Fruit fly (Drosophila melanogaster) whole organism, embryonic: ENCODE results near the gene scrib.

Experiments
- ATbp ChIP-seq: fragments of 200-800 bp; sonication (Bioruptor generic); optimal IDR thresholded peaks from 2 replicates; lab custom pipeline; 2017; ENCODE audit warnings: missing biosample characterization, mild to moderate bottlenecking, missing genetic modification characterization, missing genetic modification reagents
- Asciz ChIP-seq: fragments of 200-800 bp; sonication (Bioruptor generic); optimal IDR thresholded peaks from 2 replicates; lab custom pipeline; 2017; ENCODE audit warnings: missing biosample characterization, mild to moderate bottlenecking, missing genetic modification characterization, missing genetic modification reagents
- Blimp-1 ChIP-seq: fragments of 200-800 bp; sonication (Bioruptor generic); optimal IDR thresholded peaks from 3 replicates; lab custom pipeline; 2018; ENCODE audit warnings: missing biosample characterization, missing genetic modification characterization, mild to moderate bottlenecking, moderate library complexity, missing genetic modification reagents
- CG10543 ChIP-seq: fragments of 200-800 bp; sonication (Bioruptor generic); optimal IDR thresholded peaks from 3 replicates; lab custom pipeline; 2017; ENCODE audit warnings: missing biosample characterization, mild to moderate bottlenecking, missing genetic modification characterization, moderate library complexity
- CG12391 ChIP-seq: fragments of 200-800 bp; sonication (Bioruptor generic); optimal IDR thresholded peaks from 3 replicates; lab custom pipeline; 2018; ENCODE audit warnings: missing biosample characterization, mild to moderate bottlenecking, missing genetic modification characterization, moderate library complexity
- CG12769 ChIP-seq: fragments of 200-800 bp; sonication (Bioruptor generic); optimal IDR thresholded peaks from 2 replicates; lab custom pipeline; 2019; ENCODE audit warnings: missing biosample characterization, mild to moderate bottlenecking, missing genetic modification characterization, moderate library complexity
- CG13775 ChIP-seq: fragments of 200-800 bp; sonication (Bioruptor generic); optimal IDR thresholded peaks from 3 replicates; lab custom pipeline; 2017; ENCODE audit warnings: missing biosample characterization, mild to moderate bottlenecking, missing genetic modification characterization
- CG1603 ChIP-seq: fragments of 200-800 bp; sonication (Bioruptor generic); optimal IDR thresholded peaks from 2 replicates; lab custom pipeline; 2019; ENCODE audit warnings: missing biosample characterization, mild to moderate bottlenecking, missing genetic modification characterization, moderate library complexity
- CG1647 ChIP-seq: fragments of 200-800 bp; sonication (Bioruptor generic); optimal IDR thresholded peaks from 3 replicates; lab custom pipeline; 2016; ENCODE audit warnings: missing biosample characterization, missing genetic modification characterization
- CG17359 ChIP-seq: fragments of 200-800 bp; sonication (Bioruptor generic); optimal IDR thresholded peaks from 3 replicates; lab custom pipeline; 2018; ENCODE audit warnings: missing biosample characterization, mild to moderate bottlenecking, missing genetic modification characterization, moderate library complexity
- CG2678 ChIP-seq: fragments of 200-800 bp; sonication (Bioruptor generic); optimal IDR thresholded peaks from 3 replicates; lab custom pipeline; 2019; ENCODE audit warnings: missing biosample characterization, mild to moderate bottlenecking, missing genetic modification characterization, moderate library complexity
- CG33557 ChIP-seq: fragments of 200-800 bp; sonication (Bioruptor generic); optimal IDR thresholded peaks from 2 replicates; lab custom pipeline; 2019; ENCODE audit warnings: missing biosample characterization, mild to moderate bottlenecking, missing genetic modification characterization, moderate library complexity
- CG8290 ChIP-seq, 3 experiments: fragments of 200-800 bp; sonication (Bioruptor generic); optimal IDR thresholded peaks; 2 replicates each; lab custom pipeline; 2016 to 2019; ENCODE audit warnings: missing biosample characterization in 3 of 3, missing genetic modification characterization in 3 of 3, mild to moderate bottlenecking in 2 of 3, moderate library complexity in 1 of 3
- ERR ChIP-seq: fragments of 200-800 bp; sonication (Bioruptor generic); optimal IDR thresholded peaks from 2 replicates; lab custom pipeline; 2016; ENCODE audit warnings: missing biosample characterization, missing genetic modification characterization
- Ets65A ChIP-seq: fragments of 200-800 bp; sonication (Bioruptor generic); peaks from one replicate; lab custom pipeline; 2016; ENCODE audit warnings: missing biosample characterization, missing genetic modification characterization
- Hey ChIP-seq: fragments of 200-800 bp; sonication (Bioruptor generic); optimal IDR thresholded peaks from 3 replicates; lab custom pipeline; 2018; ENCODE audit warnings: missing biosample characterization, mild to moderate bottlenecking, missing genetic modification characterization
- PHDP ChIP-seq: fragments of 200-800 bp; sonication (Bioruptor generic); optimal IDR thresholded peaks from 3 replicates; lab custom pipeline; 2018; ENCODE audit warnings: missing biosample characterization, mild to moderate bottlenecking, missing genetic modification characterization, moderate library complexity
- Ravus ChIP-seq: fragments of 200-800 bp; sonication (Bioruptor generic); IDR thresholded peaks from 2 replicates; pipeline ENCODE4 v1.3.6; 2022; ENCODE audit warnings: missing biosample characterization, missing genetic modification characterization
- Sox102F ChIP-seq: fragments of 200-800 bp; sonication (Bioruptor generic); optimal IDR thresholded peaks from 2 replicates; lab custom pipeline; 2018; ENCODE audit warnings: missing biosample characterization, mild to moderate bottlenecking, missing genetic modification characterization, moderate library complexity
- Xrp1 ChIP-seq: fragments of 200-800 bp; sonication (Bioruptor generic); IDR thresholded peaks from 2 replicates; pipeline ENCODE4 v1.3.6; 2022; ENCODE audit warnings: missing biosample characterization, missing genetic modification characterization
- abd-A ChIP-seq: fragments of 200-800 bp; sonication (Bioruptor generic); optimal IDR thresholded peaks from 3 replicates; lab custom pipeline; 2019; ENCODE audit warnings: missing biosample characterization, mild to moderate bottlenecking, missing genetic modification characterization, moderate library complexity
- amos ChIP-seq: fragments of 200-800 bp; sonication (Bioruptor generic); IDR thresholded peaks from 2 replicates; pipeline ENCODE4 v1.3.6; 2022; ENCODE audit warnings: missing biosample characterization, missing genetic modification characterization; ENCODE audit not compliant: partially characterized antibody
- ara ChIP-seq: fragments of 200-800 bp; sonication (Bioruptor generic); IDR thresholded peaks from 2 replicates; pipeline ENCODE4 v1.3.6; 2022; ENCODE audit warnings: missing biosample characterization, missing genetic modification characterization
- bsh ChIP-seq, 2 experiments: fragments of 200-800 bp; sonication (Bioruptor generic); optimal IDR thresholded peaks; 2 replicates each; lab custom pipeline; 2017 to 2018; ENCODE audit warnings: mild to moderate bottlenecking in 2 of 2, missing biosample characterization in 2 of 2, missing genetic modification characterization in 2 of 2, moderate library complexity in 1 of 2
- cwo ChIP-seq: fragments of 200-800 bp; sonication (Bioruptor generic); optimal IDR thresholded peaks from 3 replicates; lab custom pipeline; 2017; ENCODE audit warnings: missing biosample characterization, missing genetic modification characterization, mild to moderate bottlenecking, moderate library complexity, missing genetic modification reagents
- dati ChIP-seq: fragments of 200-800 bp; sonication (Bioruptor generic); IDR thresholded peaks from 2 replicates; pipeline ENCODE4 v1.3.6; 2022; ENCODE audit warnings: missing biosample characterization, missing genetic modification characterization
- dmrt11E ChIP-seq: fragments of 200-800 bp; sonication (Bioruptor generic); optimal IDR thresholded peaks from 3 replicates; lab custom pipeline; 2018; ENCODE audit warnings: missing biosample characterization, mild to moderate bottlenecking, missing genetic modification characterization, moderate library complexity
- dmrt99B ChIP-seq: fragments of 200-800 bp; sonication (Bioruptor generic); optimal IDR thresholded peaks from 2 replicates; lab custom pipeline; 2018; ENCODE audit warnings: missing biosample characterization, mild to moderate bottlenecking, missing genetic modification characterization, moderate library complexity
- gem ChIP-seq: fragments of 200-800 bp; sonication (Bioruptor generic); optimal IDR thresholded peaks from 2 replicates; lab custom pipeline; 2019; ENCODE audit warnings: missing biosample characterization, mild to moderate bottlenecking, missing genetic modification characterization, moderate library complexity
- gsb ChIP-seq: fragments of 200-800 bp; sonication (Bioruptor generic); IDR thresholded peaks from 2 replicates; pipeline ENCODE4 v1.3.6; 2022; ENCODE audit warnings: missing biosample characterization, missing genetic modification characterization
- pan ChIP-seq, 4 experiments: fragments of >200 bp in 3 of 4; fragments of 200-800 bp in 1 of 4; sonication (Bioruptor generic) in 1 of 4; optimal IDR thresholded peaks in 3 of 4; IDR thresholded peaks in 1 of 4; 2 replicates each; pipeline versions ENCODE4 v1.3.6 to Lab custom; 2017 to 2022; ENCODE audit warnings: missing biosample characterization in 2 of 4, missing genetic modification characterization in 2 of 4, mixed read lengths in 1 of 4
- peb ChIP-seq: fragments of 200-800 bp; sonication (Bioruptor generic); IDR thresholded peaks from 2 replicates; pipeline ENCODE4 v1.3.6; 2022; ENCODE audit warnings: missing biosample characterization, missing genetic modification characterization
- pfk ChIP-seq: fragments of 200-800 bp; sonication (Bioruptor generic); optimal IDR thresholded peaks from 2 replicates; lab custom pipeline; 2018; ENCODE audit warnings: missing biosample characterization, mild to moderate bottlenecking, missing genetic modification characterization, moderate library complexity
- pnt ChIP-seq: fragments of 200-800 bp; sonication (Bioruptor generic); optimal IDR thresholded peaks from 3 replicates; lab custom pipeline; 2016; ENCODE audit warnings: missing biosample characterization, missing genetic modification characterization
- pzg ChIP-seq: fragments of 200-800 bp; sonication (Bioruptor generic); optimal IDR thresholded peaks from 3 replicates; lab custom pipeline; 2018; ENCODE audit warnings: missing biosample characterization, mild to moderate bottlenecking, missing genetic modification characterization, moderate library complexity
- repo ChIP-seq: fragments of 200-800 bp; sonication (Bioruptor generic); optimal IDR thresholded peaks from 2 replicates; lab custom pipeline; 2016; ENCODE audit warnings: missing biosample characterization, missing genetic modification characterization
- sc ChIP-seq, 3 experiments: fragments of >200 bp in 2 of 3; fragments of 200-800 bp in 1 of 3; sonication (Bioruptor generic) in 1 of 3; optimal IDR thresholded peaks; 2 replicates in 2 of 3; 3 replicates in 1 of 3; lab custom pipeline; 2017; ENCODE audit warnings: mild to moderate bottlenecking in 1 of 3, missing biosample characterization in 1 of 3, missing genetic modification characterization in 1 of 3, missing genetic modification reagents in 1 of 3
- seq ChIP-seq: fragments of 200-800 bp; sonication (Bioruptor generic); IDR thresholded peaks from 2 replicates; pipeline ENCODE4 v1.3.6; 2022; ENCODE audit warnings: missing biosample characterization, missing genetic modification characterization
- sqz ChIP-seq: fragments of 200-800 bp; sonication (Bioruptor generic); optimal IDR thresholded peaks from 3 replicates; lab custom pipeline; 2018; ENCODE audit warnings: missing biosample characterization, mild to moderate bottlenecking, missing genetic modification characterization
- trem ChIP-seq: fragments of 200-800 bp; optimal IDR thresholded peaks from 3 replicates; lab custom pipeline; 2019; ENCODE audit warnings: missing biosample characterization, mild to moderate bottlenecking, missing genetic modification characterization, moderate library complexity
- trh ChIP-seq: fragments of 200-800 bp; sonication (Bioruptor generic); optimal IDR thresholded peaks from 2 replicates; lab custom pipeline; 2016; ENCODE audit warnings: missing biosample characterization, missing genetic modification characterization
- unpg ChIP-seq: fragments of 200-800 bp; sonication (Bioruptor generic); optimal IDR thresholded peaks from 3 replicates; lab custom pipeline; 2018; ENCODE audit warnings: missing biosample characterization, mild to moderate bottlenecking, missing genetic modification characterization, moderate library complexity

Gene scrib

DNA sequence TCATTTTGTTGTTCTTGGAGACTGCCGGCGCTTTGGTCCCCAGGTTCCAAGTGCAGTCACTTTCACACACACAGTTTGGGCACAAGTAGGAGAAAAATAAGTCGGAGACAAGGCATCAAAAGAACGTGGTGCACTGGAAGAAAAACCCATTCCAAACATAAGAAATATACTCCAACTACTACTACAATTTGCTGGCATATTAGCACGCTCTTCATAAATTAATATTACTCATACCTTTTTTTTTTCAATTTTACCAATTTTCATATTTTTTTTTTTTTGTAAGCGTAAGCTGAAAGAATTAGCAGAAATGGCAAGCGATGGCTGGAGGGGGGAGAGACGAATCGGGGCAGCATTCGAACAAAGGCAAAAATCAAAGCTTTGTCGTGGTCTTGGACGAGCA is 12.8 kb downstream of the scrib start (continued):
- 0 out of 2 replicates have a peak, but pooled peaks have one; percentile 21 for TF ChIP-seq seq (GFP tag; lab: Robert Waterston, UW)
- TF ChIP-seq CG8290 (GFP tag; optimal IDR thresholded peaks at IDR 0.05; lab: Kevin White, UChicago): no peak
- no peak for TF ChIP-seq CG8290 (tag; optimal IDR thresholded peaks at IDR 0.05; lab: Kevin White, UChicago)
- no peak for TF ChIP-seq dati
- TF ChIP-seq repo (GFP tag; lab: Kevin White, UChicago): no peak
- no peak for TF ChIP-seq CG13775 (GFP tag; lab: Kevin White, UChicago)
- TF ChIP-seq CG12391: peak; percentile 19
- TF ChIP-seq Ravus: no peak; the same call in 1 of the 2 replicates
- no peak for TF ChIP-seq trem (tag; lab: Kevin White, UChicago)
- TF ChIP-seq pnt (GFP tag; lab: Kevin White, UChicago): no peak

DNA sequence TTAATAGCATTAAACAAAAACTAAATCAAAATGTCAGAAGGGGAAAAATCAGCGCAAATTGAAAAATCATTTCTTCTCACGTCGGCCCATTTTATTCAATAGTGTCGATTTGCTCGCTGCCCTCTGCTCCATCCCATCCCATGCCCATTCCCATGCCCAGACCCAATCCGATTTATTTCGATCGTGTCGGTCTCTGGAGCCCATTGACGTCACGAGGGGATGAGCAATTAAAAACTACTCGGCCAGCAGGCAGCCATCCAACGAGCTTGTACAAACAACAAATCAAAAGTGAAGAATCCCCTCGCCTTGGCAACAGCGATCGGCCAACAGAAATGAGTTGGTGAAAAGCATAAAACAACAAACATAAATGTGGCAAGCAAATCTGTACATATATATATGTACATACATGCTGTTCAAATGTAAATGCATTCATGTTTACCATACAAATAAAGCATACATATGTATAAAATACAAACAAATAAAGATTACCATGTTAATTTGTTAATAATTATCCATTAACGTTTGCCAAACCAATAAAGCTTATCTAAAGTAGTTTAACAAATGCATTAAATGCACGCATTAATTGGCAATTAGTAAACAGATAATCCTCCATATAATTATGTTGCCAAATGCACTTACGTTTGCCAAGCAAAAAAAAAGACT is 13.5 kb downstream of the scrib start:
- TF ChIP-seq Hey (tag; lab: Kevin White, UChicago) (no peak), cwo (GFP tag; lab: Kevin White, UChicago) (no peak), dmrt99B (tag; lab: Kevin White, UChicago) (peak; percentile 18), CG17359 (tag; lab: Kevin White, UChicago) (peak; percentile 23), gem (peak; percentile 29), pzg (GFP tag; lab: Kevin White, UChicago) (no peak), sc (optimal IDR thresholded peaks at IDR 0.05; lab: Kevin White, UChicago) (no peak), sc (GFP tag; optimal IDR thresholded peaks at IDR 0.05; lab: Kevin White, UChicago) (peak; percentile 30), bsh (GFP tag; optimal IDR thresholded peaks at IDR 0.05; lab: Kevin White, UChicago) (peak in 1 of 2 experiments; percentile 50), CG12769 (tag; lab: Kevin White, UChicago) (peak; percentile 79), Ets65A (GFP tag; lab: Kevin White, UChicago) (peak; percentile 12), sqz (GFP tag; lab: Kevin White, UChicago) (no peak), ara (GFP tag; lab: Robert Waterston, UW) (no peak), CG1603 (tag; lab: Kevin White, UChicago) (peak; percentile 42), trh (GFP tag; lab: Kevin White, UChicago) (no peak), Asciz (peak; percentile 21), gsb (GFP tag; lab: Robert Waterston, UW) (no peak), ERR (no peak), PHDP (tag; lab: Kevin White, UChicago) (peak; percentile 14), dmrt11E (tag; lab: Kevin White, UChicago) (peak; percentile 52), CG2678 (tag; lab: Kevin White, UChicago) (peak; percentile 16), amos (GFP tag; lab: Robert Waterston, UW) (no peak), Blimp-1 (GFP tag; lab: Kevin White, UChicago) (peak; percentile 42), unpg (GFP tag; lab: Kevin White, UChicago) (peak; percentile 12), CG33557 (GFP tag; lab: Kevin White, UChicago) (no peak), pfk (GFP tag; lab: Kevin White, UChicago) (no peak), abd-A (peak; percentile 52), Sox102F (GFP tag; lab: Kevin White, UChicago) (peak; percentile 23), Xrp1 (peak; percentile 20; the same call in 1 of the 2 replicates), pan (optimal IDR thresholded peaks at IDR 0.05; lab: Kevin White, UChicago) (no peak), pan (GFP tag; optimal IDR thresholded peaks at IDR 0.05 in 1 of 2, IDR thresholded peaks at IDR 0.05 in 1 of 2) (peak in 1 of 2 experiments; percentile 28), peb (GFP tag; lab: Robert Waterston, UW) (no peak), ATbp (GFP tag; lab: Kevin White, UChicago) (peak; percentile 2), CG10543 (GFP tag; lab: Kevin White, UChicago) (peak; percentile 37), CG1647 (no peak)
